Worm (Caenorhabditis elegans) whole organism, mixed stage, embryonic: ENCODE measurements around the gene srw-121.

ENCODE experiments used
- ces-1 ChIP-seq: fragments of 150-350 bp; optimal IDR thresholded peaks from 2 replicates; lab custom pipeline; 2014; ENCODE audit warnings: missing biosample characterization, missing genetic modification reagents, missing genetic modification characterization
- lsy-2 ChIP-seq: fragments of 150-350 bp; optimal IDR thresholded peaks from 2 replicates; lab custom pipeline; 2014; ENCODE audit warnings: missing biosample characterization, missing genetic modification characterization
- nhr-12 ChIP-seq: fragments of 150-350 bp; optimal IDR thresholded peaks from 2 replicates; lab custom pipeline; 2014; ENCODE audit warnings: missing biosample characterization, missing genetic modification characterization
- nhr-2 ChIP-seq: fragments of 150-350 bp; optimal IDR thresholded peaks from 2 replicates; lab custom pipeline; 2014; ENCODE audit warnings: missing biosample characterization, missing genetic modification characterization
- nhr-237 ChIP-seq: fragments of 150-350 bp; optimal IDR thresholded peaks from 2 replicates; lab custom pipeline; 2014; ENCODE audit warnings: missing biosample characterization, missing genetic modification characterization
- pha-4 ChIP-seq: fragments of 150-350 bp; optimal IDR thresholded peaks from 2 replicates; lab custom pipeline; 2018; ENCODE audit warnings: missing biosample characterization, missing genetic modification reagents, missing genetic modification characterization
- unc-39 ChIP-seq: fragments of 150-350 bp; optimal IDR thresholded peaks from 2 replicates; lab custom pipeline; 2014; ENCODE audit warnings: missing biosample characterization, missing genetic modification characterization

- TF ChIP-seq nhr-2, result no peak
- TF ChIP-seq nhr-12 (tag; lab: Kevin White, UChicago), result no peak
- no peak for TF ChIP-seq lsy-2 (tag; lab: Kevin White, UChicago)
- TF ChIP-seq ces-1 (GFP tag; lab: Kevin White, UChicago), result no peak
- no peak for TF ChIP-seq nhr-237
- TF ChIP-seq unc-39 (tag; lab: Kevin White, UChicago), result no peak
- TF ChIP-seq pha-4 (tag; lab: Kevin White, UChicago), result no peak
Measured at ce11 chrV:2983351-2983750, 8.0 kb downstream of the srw-121 start, which contains the start of gene srw-117.
